Fruit fly (Drosophila melanogaster) whole organism, embryonic: ENCODE data around the gene NijC.

ENCODE experiments used
- B-H2 ChIP-seq: fragments of 200-800 bp; sonication (Bioruptor generic); optimal IDR thresholded peaks from 2 replicates; lab custom pipeline; 2018; ENCODE audit warnings: missing biosample characterization, mild to moderate bottlenecking, missing genetic modification characterization
- BtbVII ChIP-seq: fragments of 200-800 bp; sonication (Bioruptor generic); optimal IDR thresholded peaks from 3 replicates; lab custom pipeline; 2017; ENCODE audit warnings: missing biosample characterization, mild to moderate bottlenecking, missing genetic modification characterization
- CG10274 ChIP-seq: fragments of 200-800 bp; sonication (Bioruptor generic); optimal IDR thresholded peaks from 3 replicates; lab custom pipeline; 2017; ENCODE audit warnings: missing biosample characterization, mild to moderate bottlenecking, missing genetic modification characterization
- CG10543 ChIP-seq: fragments of 200-800 bp; sonication (Bioruptor generic); optimal IDR thresholded peaks from 3 replicates; lab custom pipeline; 2017; ENCODE audit warnings: missing biosample characterization, mild to moderate bottlenecking, missing genetic modification characterization, moderate library complexity
- CG12769 ChIP-seq: fragments of 200-800 bp; sonication (Bioruptor generic); optimal IDR thresholded peaks from 2 replicates; lab custom pipeline; 2019; ENCODE audit warnings: missing biosample characterization, mild to moderate bottlenecking, missing genetic modification characterization, moderate library complexity
- CG16813 ChIP-seq: fragments of 200-800 bp; sonication (Bioruptor generic); IDR thresholded peaks from 3 replicates; pipeline ENCODE4 v1.3.6; 2022; ENCODE audit warnings: missing biosample characterization, missing genetic modification characterization; ENCODE audit not compliant: partially characterized antibody
- CG17829 ChIP-seq: fragments of 200-800 bp; optimal IDR thresholded peaks from 2 replicates; lab custom pipeline; 2019; ENCODE audit warnings: missing biosample characterization, mild to moderate bottlenecking, missing genetic modification characterization, moderate library complexity
- CG3065 ChIP-seq: fragments of 200-800 bp; sonication (Bioruptor generic); optimal IDR thresholded peaks from 2 replicates; lab custom pipeline; 2016; ENCODE audit warnings: missing biosample characterization, missing genetic modification characterization
- CG33557 ChIP-seq: fragments of 200-800 bp; sonication (Bioruptor generic); optimal IDR thresholded peaks from 2 replicates; lab custom pipeline; 2019; ENCODE audit warnings: missing biosample characterization, mild to moderate bottlenecking, missing genetic modification characterization, moderate library complexity
- CG34376 ChIP-seq: fragments of 200-800 bp; sonication (Bioruptor generic); optimal IDR thresholded peaks from 2 replicates; lab custom pipeline; 2018; ENCODE audit warnings: missing biosample characterization, mild to moderate bottlenecking, missing genetic modification characterization
- CG3847 ChIP-seq: fragments of 200-800 bp; sonication (Bioruptor generic); IDR thresholded peaks from 2 replicates; pipeline ENCODE4 v1.3.6; 2022; ENCODE audit warnings: missing biosample characterization, missing genetic modification characterization
- CG4404 ChIP-seq: fragments of 200-800 bp; sonication (Bioruptor generic); IDR thresholded peaks from 2 replicates; pipeline ENCODE4 v1.3.6; 2022; ENCODE audit warnings: missing biosample characterization, missing genetic modification characterization
- CG5180 ChIP-seq: fragments of 200-800 bp; sonication (Bioruptor generic); optimal IDR thresholded peaks from 3 replicates; lab custom pipeline; 2017; ENCODE audit warnings: missing biosample characterization, missing genetic modification characterization, mild to moderate bottlenecking, moderate library complexity, missing genetic modification reagents
- CG8388 ChIP-seq: fragments of 200-800 bp; sonication (Bioruptor generic); optimal IDR thresholded peaks from 2 replicates; lab custom pipeline; 2019; ENCODE audit warnings: missing biosample characterization, mild to moderate bottlenecking, missing genetic modification characterization, moderate library complexity
- CHES-1-like ChIP-seq: fragments of 200-800 bp; sonication (Bioruptor generic); optimal IDR thresholded peaks from 2 replicates; lab custom pipeline; 2016; ENCODE audit warnings: missing biosample characterization, missing genetic modification characterization
- CoRest ChIP-seq: fragments of 200-800 bp; sonication (Bioruptor generic); optimal IDR thresholded peaks from 3 replicates; lab custom pipeline; 2018; ENCODE audit warnings: missing biosample characterization, mild to moderate bottlenecking, missing genetic modification characterization, moderate library complexity
- Deaf1 ChIP-seq: fragments of 200-800 bp; optimal IDR thresholded peaks from 3 replicates; lab custom pipeline; 2019; ENCODE audit warnings: missing biosample characterization, mild to moderate bottlenecking, missing genetic modification characterization, moderate library complexity
- Eip74EF ChIP-seq, 2 experiments: fragments of 200-800 bp in 1 of 2; fragments of >200 bp in 1 of 2; sonication (Bioruptor generic) in 1 of 2; optimal IDR thresholded peaks; 2 replicates each; lab custom pipeline; 2017 to 2019; ENCODE audit warnings: missing biosample characterization in 2 of 2, missing genetic modification characterization in 2 of 2, mild to moderate bottlenecking in 1 of 2, moderate library complexity in 1 of 2
- Ets65A ChIP-seq: fragments of 200-800 bp; sonication (Bioruptor generic); peaks from one replicate; lab custom pipeline; 2016; ENCODE audit warnings: missing biosample characterization, missing genetic modification characterization
- HmgZ ChIP-seq: fragments of 200-800 bp; sonication (Bioruptor generic); optimal IDR thresholded peaks from 2 replicates; lab custom pipeline; 2018; ENCODE audit warnings: missing biosample characterization, mild to moderate bottlenecking, missing genetic modification characterization
- Jarid2 ChIP-seq: fragments of 200-800 bp; sonication (Bioruptor generic); optimal IDR thresholded peaks from 3 replicates; lab custom pipeline; 2017; ENCODE audit warnings: mild to moderate bottlenecking, missing biosample characterization, missing genetic modification reagents, missing genetic modification characterization
- Nf-YC ChIP-seq: fragments of 200-800 bp; optimal IDR thresholded peaks from 3 replicates; lab custom pipeline; 2019; ENCODE audit warnings: missing biosample characterization, mild to moderate bottlenecking, missing genetic modification characterization, moderate library complexity
- Pdp1 ChIP-seq, 2 experiments: fragments of 200-800 bp; sonication (Bioruptor generic); optimal IDR thresholded peaks; 3 replicates each; lab custom pipeline; 2016; ENCODE audit warnings: missing biosample characterization in 2 of 2, missing genetic modification characterization in 2 of 2, mild to moderate bottlenecking in 1 of 2, moderate library complexity in 1 of 2
- Sox102F ChIP-seq: fragments of 200-800 bp; sonication (Bioruptor generic); optimal IDR thresholded peaks from 2 replicates; lab custom pipeline; 2018; ENCODE audit warnings: missing biosample characterization, mild to moderate bottlenecking, missing genetic modification characterization, moderate library complexity
- Sry-δ ChIP-seq: fragments of 200-800 bp; sonication (Bioruptor generic); optimal IDR thresholded peaks from 2 replicates; lab custom pipeline; 2016; ENCODE audit warnings: missing biosample characterization, missing genetic modification characterization
- corto ChIP-seq: fragments of 200-800 bp; sonication (Bioruptor generic); optimal IDR thresholded peaks from 2 replicates; lab custom pipeline; 2016; ENCODE audit warnings: missing biosample characterization, mild to moderate bottlenecking, missing genetic modification characterization, moderate library complexity
- cwo ChIP-seq: fragments of 200-800 bp; sonication (Bioruptor generic); optimal IDR thresholded peaks from 3 replicates; lab custom pipeline; 2017; ENCODE audit warnings: missing biosample characterization, missing genetic modification characterization, mild to moderate bottlenecking, moderate library complexity, missing genetic modification reagents
- dm ChIP-seq: fragments of 200-800 bp; sonication (Bioruptor generic); optimal IDR thresholded peaks from 3 replicates; lab custom pipeline; 2016; ENCODE audit warnings: missing biosample characterization, missing genetic modification characterization
- exex ChIP-seq: fragments of 200-800 bp; sonication (Bioruptor generic); optimal IDR thresholded peaks from 4 replicates; lab custom pipeline; 2018; ENCODE audit warnings: missing biosample characterization, mild to moderate bottlenecking, missing genetic modification characterization, moderate library complexity
- fd96Cb ChIP-seq: fragments of 200-800 bp; sonication (Bioruptor generic); optimal IDR thresholded peaks from 2 replicates; lab custom pipeline; 2018; ENCODE audit warnings: missing biosample characterization, mild to moderate bottlenecking, missing genetic modification characterization, moderate library complexity
- gem ChIP-seq: fragments of 200-800 bp; sonication (Bioruptor generic); optimal IDR thresholded peaks from 2 replicates; lab custom pipeline; 2019; ENCODE audit warnings: missing biosample characterization, mild to moderate bottlenecking, missing genetic modification characterization, moderate library complexity
- grn ChIP-seq: fragments of 200-800 bp; sonication (Bioruptor generic); optimal IDR thresholded peaks from 3 replicates; lab custom pipeline; 2017; ENCODE audit warnings: missing biosample characterization, missing genetic modification characterization
- inv ChIP-seq: fragments of 200-800 bp; sonication (Bioruptor generic); IDR thresholded peaks from 2 replicates; pipeline ENCODE4 v1.3.6; 2022; ENCODE audit warnings: missing biosample characterization, missing genetic modification characterization; ENCODE audit not compliant: partially characterized antibody
- kay ChIP-seq: fragments of 200-800 bp; sonication (Bioruptor generic); optimal IDR thresholded peaks from 2 replicates; lab custom pipeline; 2016; ENCODE audit warnings: missing biosample characterization, missing genetic modification characterization
- lbe ChIP-seq: fragments of 200-800 bp; sonication (Bioruptor generic); optimal IDR thresholded peaks from 2 replicates; lab custom pipeline; 2016; ENCODE audit warnings: missing biosample characterization, mild to moderate bottlenecking, missing genetic modification characterization
- phol ChIP-seq: fragments of 200-800 bp; sonication (Bioruptor generic); optimal IDR thresholded peaks from 3 replicates; lab custom pipeline; 2018; ENCODE audit warnings: missing biosample characterization, mild to moderate bottlenecking, missing genetic modification characterization, moderate library complexity
- schlank ChIP-seq: fragments of 200-800 bp; sonication (Bioruptor generic); optimal IDR thresholded peaks from 2 replicates; lab custom pipeline; 2018; ENCODE audit warnings: missing biosample characterization, mild to moderate bottlenecking, missing genetic modification characterization
- sd ChIP-seq: fragments of 200-800 bp; sonication (Bioruptor generic); optimal IDR thresholded peaks from 3 replicates; lab custom pipeline; 2018; ENCODE audit warnings: missing biosample characterization, mild to moderate bottlenecking, missing genetic modification characterization, moderate library complexity
- sens ChIP-seq: fragments of 200-800 bp; sonication (Bioruptor generic); peaks from one replicate; lab custom pipeline; 2016; ENCODE audit warnings: missing biosample characterization, missing genetic modification characterization
- so ChIP-seq: fragments of 200-800 bp; sonication (Bioruptor generic); IDR thresholded peaks from 3 replicates; pipeline ENCODE4 v1.3.6; 2022; ENCODE audit warnings: missing biosample characterization, missing genetic modification characterization
- sug ChIP-seq: fragments of 200-800 bp; optimal IDR thresholded peaks from 2 replicates; lab custom pipeline; 2019; ENCODE audit warnings: missing biosample characterization, mild to moderate bottlenecking, missing genetic modification characterization, moderate library complexity
- zf30C ChIP-seq: fragments of 200-800 bp; sonication (Bioruptor generic); optimal IDR thresholded peaks from 3 replicates; lab custom pipeline; 2018; ENCODE audit warnings: missing biosample characterization, mild to moderate bottlenecking, missing genetic modification characterization

Gene NijC

DNA sequence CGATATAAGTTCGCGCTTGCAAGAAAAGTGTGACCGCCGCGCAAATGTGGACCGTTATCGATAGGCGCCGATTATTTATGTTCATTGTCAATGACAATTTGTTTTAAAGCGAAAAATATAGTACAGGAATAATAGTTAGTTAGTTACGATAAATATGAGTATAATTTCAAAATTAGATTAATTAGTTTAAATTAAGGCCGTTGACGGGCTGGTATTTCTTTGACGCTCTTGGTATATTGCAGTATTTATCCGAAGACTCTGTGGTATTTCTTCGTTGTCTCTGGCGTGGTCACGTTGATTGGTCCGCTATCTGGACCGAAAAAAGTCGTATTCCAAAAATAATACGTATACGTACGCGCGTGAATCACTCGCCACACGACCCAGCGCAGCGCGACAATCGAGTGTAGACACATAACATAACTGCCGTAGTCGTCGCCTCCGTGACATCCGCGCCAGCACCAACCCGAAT lies 2.7 kb downstream of the NijC start (continued):
- TF ChIP-seq CG5180 (GFP tag; lab: Kevin White, UChicago) (no peak), CG3065 (GFP tag; lab: Kevin White, UChicago) (no peak), CG8388 (no peak), CG3847 (GFP tag; lab: Robert Waterston, UW) (no peak; the same call in 1 of the 2 replicates), CG33557 (GFP tag; lab: Kevin White, UChicago) (no peak), phol (tag; lab: Kevin White, UChicago) (peak; percentile 40), CG12769 (tag; lab: Kevin White, UChicago) (no peak), HmgZ (tag; lab: Kevin White, UChicago) (peak; percentile 45), CG10543 (GFP tag; lab: Kevin White, UChicago) (peak; percentile 16), Nf-YC (tag; lab: Kevin White, UChicago) (peak; percentile 58), inv (GFP tag; lab: Robert Waterston, UW) (peak; percentile 29; the same call in 1 of the 2 replicates), zf30C (GFP tag; lab: Kevin White, UChicago) (no peak), lbe (GFP tag; lab: Kevin White, UChicago) (peak; percentile 48), schlank (tag; lab: Kevin White, UChicago) (no peak), Deaf1 (tag; lab: Kevin White, UChicago) (no peak), CHES-1-like (GFP tag; lab: Kevin White, UChicago) (no peak), fd96Cb (tag; lab: Kevin White, UChicago) (no peak)

DNA sequence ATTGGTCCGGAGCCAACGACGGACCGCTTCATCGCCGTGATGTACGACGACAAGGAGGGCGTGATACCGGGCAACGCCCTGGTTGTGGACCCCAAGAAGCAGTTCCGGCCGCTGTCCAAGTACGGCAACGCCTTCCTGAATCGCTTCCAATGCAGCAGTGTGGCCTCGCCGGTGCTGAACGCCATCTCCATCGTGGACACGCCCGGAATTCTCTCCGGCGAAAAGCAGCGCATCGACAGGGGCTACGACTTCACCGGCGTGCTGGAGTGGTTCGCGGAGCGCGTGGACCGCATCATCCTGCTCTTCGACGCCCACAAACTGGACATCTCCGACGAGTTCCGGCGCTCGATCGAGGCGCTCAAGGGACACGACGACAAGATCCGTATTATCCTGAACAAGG lies 3.4 kb downstream of the NijC start:
- TF ChIP-seq Ets65A (peak; percentile 63), so (GFP tag; lab: Robert Waterston, UW) (no peak)

DNA sequence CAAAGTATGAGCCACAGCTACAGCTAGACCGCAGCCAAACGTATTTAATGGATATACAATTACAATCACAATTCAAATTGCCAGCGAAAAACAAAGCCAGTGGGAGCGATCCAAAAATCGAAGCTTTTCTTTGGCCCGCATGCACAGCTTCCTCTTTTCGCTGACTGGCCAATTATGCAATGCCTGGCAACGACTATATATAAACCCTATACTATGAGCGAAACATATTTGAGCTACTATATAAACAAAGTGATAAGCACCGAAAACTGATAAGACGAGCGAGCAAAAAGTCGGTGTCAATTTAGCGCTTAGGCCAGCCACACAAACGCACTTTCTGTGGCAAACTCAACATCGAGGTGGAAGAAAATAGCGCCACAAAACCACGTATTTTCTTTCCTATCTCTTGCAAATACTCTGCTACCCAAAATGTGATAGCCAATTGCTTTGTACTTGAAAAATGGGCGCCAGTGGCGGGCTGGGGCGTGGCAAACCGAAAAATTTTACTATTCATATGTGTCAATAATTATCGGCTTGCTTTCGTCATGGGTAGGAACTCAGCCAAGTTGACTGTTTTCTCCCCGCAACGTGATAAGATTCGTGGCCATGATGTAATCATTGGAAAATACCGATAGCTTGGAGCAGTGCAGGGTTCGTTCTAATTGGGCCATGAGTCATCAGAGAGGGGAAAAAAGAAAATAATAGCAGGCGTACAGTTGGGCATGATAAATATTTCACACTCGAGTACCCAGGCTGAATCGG lies 4.9 kb downstream of the NijC start:
- peak; percentile 41 for TF ChIP-seq kay (GFP tag; lab: Kevin White, UChicago)
- TF ChIP-seq B-H2 (GFP tag; lab: Kevin White, UChicago): no peak
- TF ChIP-seq CG4404 (GFP tag; lab: Robert Waterston, UW): no peak
- peak; percentile 66 for TF ChIP-seq sug (tag; lab: Kevin White, UChicago)
- TF ChIP-seq CG16813 (GFP tag; lab: Robert Waterston, UW): no peak
- peak; percentile 48 for TF ChIP-seq grn (GFP tag; lab: Kevin White, UChicago)
- no peak for TF ChIP-seq Sox102F (GFP tag; lab: Kevin White, UChicago)
- TF ChIP-seq CG34376: peak; percentile 67
- no peak for TF ChIP-seq gem (tag; lab: Kevin White, UChicago)
- TF ChIP-seq Pdp1 (GFP tag; optimal IDR thresholded peaks at IDR 0.05; lab: Kevin White, UChicago): peak in 1 of 2 experiments; percentile 95
- peak; percentile 70 for TF ChIP-seq sd (tag; lab: Kevin White, UChicago)
- no peak for TF ChIP-seq CoRest
- no peak for TF ChIP-seq CG10274 (GFP tag; lab: Kevin White, UChicago)
- peak; percentile 26 for TF ChIP-seq BtbVII
- no peak for TF ChIP-seq Eip74EF (GFP tag; optimal IDR thresholded peaks at IDR 0.05; lab: Kevin White, UChicago)
- no peak for TF ChIP-seq dm (GFP tag; lab: Kevin White, UChicago)
- peak; percentile 39 for TF ChIP-seq sens (GFP tag; lab: Kevin White, UChicago)
- TF ChIP-seq exex (tag; lab: Kevin White, UChicago): peak; percentile 66
- peak; percentile 5 for TF ChIP-seq cwo (GFP tag; lab: Kevin White, UChicago)
- no peak for TF ChIP-seq corto (GFP tag; lab: Kevin White, UChicago)
- TF ChIP-seq CG17829: no peak
- peak; percentile 51 for TF ChIP-seq CG10543 (GFP tag; lab: Kevin White, UChicago)
- TF ChIP-seq Sry-δ (GFP tag; lab: Kevin White, UChicago): no peak
- TF ChIP-seq Jarid2: no peak
